Worm (Caenorhabditis elegans) whole organism, late embryonic: Measurements from ENCODE around the gene nlp-48.

Experiments
- ahr-1 ChIP-seq: sonication (generic microtip); optimal IDR thresholded peaks from 2 replicates; lab custom pipeline; 2016; ENCODE audit warnings: missing genetic modification characterization, missing compliant biosample characterization
- ama-1 ChIP-seq: fragments of 150-350 bp; optimal IDR thresholded peaks from 2 replicates; lab custom pipeline; 2014
- elt-2 ChIP-seq: sonication (generic microtip); optimal IDR thresholded peaks from 2 replicates; lab custom pipeline; 2016; ENCODE audit warnings: missing genetic modification reagents, missing genetic modification characterization, missing compliant biosample characterization
- ets-4 ChIP-seq: sonication (generic microtip); optimal IDR thresholded peaks from 2 replicates; lab custom pipeline; 2016; ENCODE audit warnings: missing genetic modification characterization, missing compliant biosample characterization
- fax-1 ChIP-seq: sonication (generic microtip); optimal IDR thresholded peaks from 2 replicates; lab custom pipeline; 2016; ENCODE audit warnings: missing genotype, missing genetic modification characterization, missing compliant biosample characterization
- fkh-10 ChIP-seq: fragments of 150-350 bp; optimal IDR thresholded peaks from 2 replicates; lab custom pipeline; 2014; ENCODE audit warnings: missing biosample characterization, missing genetic modification reagents, missing genetic modification characterization
- madf-2 ChIP-seq: sonication (generic microtip); optimal IDR thresholded peaks from 2 replicates; lab custom pipeline; 2017; ENCODE audit warnings: missing genetic modification characterization, missing compliant biosample characterization
- mec-3 ChIP-seq: sonication (generic microtip); optimal IDR thresholded peaks from 2 replicates; lab custom pipeline; 2016; ENCODE audit warnings: borderline replicate concordance, missing genetic modification characterization, missing compliant biosample characterization
- nhr-11 ChIP-seq: fragments of 150-350 bp; optimal IDR thresholded peaks from 2 replicates; lab custom pipeline; 2014; ENCODE audit warnings: missing biosample characterization, missing genetic modification characterization
- pha-2 ChIP-seq: sonication (generic microtip); optimal IDR thresholded peaks from 2 replicates; lab custom pipeline; 2017; ENCODE audit warnings: mild to moderate bottlenecking, missing genetic modification characterization, missing compliant biosample characterization
- pqm-1 ChIP-seq: sonication (generic microtip); optimal IDR thresholded peaks from 2 replicates; lab custom pipeline; 2016; ENCODE audit warnings: missing genetic modification characterization, missing compliant biosample characterization
- ttx-3 ChIP-seq: sonication (generic microtip); optimal IDR thresholded peaks from 2 replicates; lab custom pipeline; 2016; ENCODE audit warnings: missing genetic modification reagents, missing genetic modification characterization, missing compliant biosample characterization
- ztf-16 ChIP-seq: sonication (generic microtip); optimal IDR thresholded peaks from 2 replicates; lab custom pipeline; 2017; ENCODE audit warnings: missing genetic modification characterization, missing compliant biosample characterization

ce11 chrIII:9361228-9361627 lies 39.7 kb downstream of the nlp-48 start, which contains the start of gene flp-25:
- TF ChIP-seq fkh-10 (GFP tag; lab: Kevin White, UChicago) (no peak), elt-2 (tag; lab: Kevin White, UChicago) (no peak), ztf-16 (tag; lab: Kevin White, UChicago) (no peak), nhr-11 (tag; lab: Kevin White, UChicago) (no peak), mec-3 (tag; lab: Kevin White, UChicago) (no peak), pqm-1 (tag; lab: Kevin White, UChicago) (no peak), ahr-1 (tag; lab: Kevin White, UChicago) (no peak), ets-4 (tag; lab: Kevin White, UChicago) (no peak), pha-2 (tag; lab: Kevin White, UChicago) (no peak), fax-1 (no peak), madf-2 (no peak), ttx-3 (no peak), ama-1 (lab: Kevin White, UChicago) (no peak)
